Fruit fly (Drosophila melanogaster) S2 (cell line): ENCODE measurements around the gene CG33158.

Experiments
- CG8478 ChIP-seq: fragments of >200 bp; optimal IDR thresholded peaks from 2 replicates; lab custom pipeline; 2018
- CTCF ChIP-seq, 2 experiments: fragments of >200 bp; optimal IDR thresholded peaks; 2 replicates each; lab custom pipeline; 2018

Gene CG33158

dm6 chr3L:16483524-16484370 is 64.3 kb downstream of the CG33158 start, which contains the start of gene aos:
aos (minus strand) TSS chr3L:16483650.
- TF ChIP-seq CTCF (optimal IDR thresholded peaks at IDR 0.05; lab: Kevin White, UChicago) = no peak
- no peak for TF ChIP-seq CG8478

dm6 chr3L:16484739-16485524 is 65.5 kb downstream of the CG33158 start:
- no peak for TF ChIP-seq CTCF (optimal IDR thresholded peaks at IDR 0.05; lab: Kevin White, UChicago)
- TF ChIP-seq CG8478 = no peak

dm6 chr3L:16486502-16486901 is 67.1 kb downstream of the CG33158 start:
- TF ChIP-seq CTCF (optimal IDR thresholded peaks at IDR 0.05; lab: Kevin White, UChicago) (no peak), CG8478 (no peak)

- TF ChIP-seq CG8478 = no peak
- no peak for TF ChIP-seq CTCF (optimal IDR thresholded peaks at IDR 0.05; lab: Kevin White, UChicago)
These were observed 68.4 kb downstream of the CG33158 start for dm6 chr3L:16487812-16488211.

- TF ChIP-seq CTCF (optimal IDR thresholded peaks at IDR 0.05; lab: Kevin White, UChicago) (no peak), CG8478 (no peak)
These were observed 69.3 kb downstream of the CG33158 start for dm6 chr3L:16488483-16489258.

dm6 chr3L:16489283-16489682 is 69.9 kb downstream of the CG33158 start:
- TF ChIP-seq CTCF (optimal IDR thresholded peaks at IDR 0.05; lab: Kevin White, UChicago) (no peak), CG8478 (no peak)

- TF ChIP-seq CTCF (optimal IDR thresholded peaks at IDR 0.05; lab: Kevin White, UChicago) (no peak), CG8478 (no peak)
These were observed 70.6 kb downstream of the CG33158 start for dm6 chr3L:16489822-16490582.

dm6 chr3L:16490583-16490880 is 71.1 kb downstream of the CG33158 start:
- TF ChIP-seq CG8478 (no peak), CTCF (optimal IDR thresholded peaks at IDR 0.05; lab: Kevin White, UChicago) (no peak)

- no peak for TF ChIP-seq CG8478
- no peak for TF ChIP-seq CTCF (optimal IDR thresholded peaks at IDR 0.05; lab: Kevin White, UChicago)
These were observed 71.7 kb downstream of the CG33158 start for dm6 chr3L:16491006-16491605.

dm6 chr3L:16493717-16494116 is 74.3 kb downstream of the CG33158 start:
- TF ChIP-seq CTCF (optimal IDR thresholded peaks at IDR 0.05; lab: Kevin White, UChicago) = peak; percentile 14
- TF ChIP-seq CG8478 = no peak

dm6 chr3L:16494651-16495074 is 75.3 kb downstream of the CG33158 start:
- TF ChIP-seq CG8478 (no peak), CTCF (optimal IDR thresholded peaks at IDR 0.05; lab: Kevin White, UChicago) (no peak)

dm6 chr3L:16495235-16495634 is 75.8 kb downstream of the CG33158 start:
- TF ChIP-seq CTCF (optimal IDR thresholded peaks at IDR 0.05; lab: Kevin White, UChicago) (no peak), CG8478 (no peak)

dm6 chr3L:16495989-16496797 is 76.8 kb downstream of the CG33158 start, which contains the start of gene CG42514:
CG42514 (minus strand) TSS chr3L:16496236.
- TF ChIP-seq CG8478 (no peak), CTCF (optimal IDR thresholded peaks at IDR 0.05; lab: Kevin White, UChicago) (no peak)
